Worm (Caenorhabditis elegans) whole organism, L4/young adult: ENCODE measurements around the gene math-4.

ENCODE experiments used
- W03F9.2 ChIP-seq: fragments of 150-350 bp; optimal IDR thresholded peaks from 2 replicates; lab custom pipeline; 2014; ENCODE audit warnings: missing biosample characterization, missing genetic modification characterization
- dao-5 ChIP-seq: sonication (generic microtip); optimal IDR thresholded peaks from 2 replicates; lab custom pipeline; 2016; ENCODE audit warnings: missing genotype, missing genetic modification characterization, moderate library complexity, missing compliant biosample characterization
- him-1 ChIP-seq: sonication (generic microtip); optimal IDR thresholded peaks from 2 replicates; lab custom pipeline; 2016; ENCODE audit warnings: missing genotype, missing genetic modification reagents, missing genetic modification characterization, missing compliant biosample characterization

DNA sequence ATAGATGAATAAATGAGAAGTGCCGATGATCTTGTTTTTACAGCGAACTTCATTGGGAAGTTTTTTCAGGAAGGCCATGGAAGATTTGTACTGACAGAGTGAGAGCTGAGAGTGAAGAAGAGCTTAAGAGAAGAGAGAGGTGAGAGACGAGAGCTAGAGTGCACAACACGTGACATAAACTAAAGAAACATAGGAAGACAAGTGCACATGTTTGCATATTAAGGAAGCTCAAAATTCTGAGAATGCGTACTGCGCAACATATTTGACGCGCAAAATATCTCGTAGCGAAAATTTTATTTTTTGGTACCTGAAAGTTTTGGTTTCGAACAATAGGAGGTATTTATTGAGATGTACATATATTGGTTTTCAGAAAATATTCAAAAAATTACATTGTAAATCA is 25.8 kb upstream of the math-4 start, which contains the start of gene C08F1.8:
- no peak for TF ChIP-seq dao-5 (tag; lab: Kevin White, UChicago)
- no peak for TF ChIP-seq him-1
- TF ChIP-seq W03F9.2 (tag; lab: Kevin White, UChicago), result no peak
